Worm (Caenorhabditis elegans) whole organism, L2 larva: Measurements from ENCODE around the gene aqp-3.

ENCODE experiments used
- F13H6.1 ChIP-seq: sonication (generic microtip); optimal IDR thresholded peaks from 2 replicates; lab custom pipeline; 2016; ENCODE audit warnings: missing genetic modification characterization, missing compliant biosample characterization
- ama-1 ChIP-seq: fragments of 150-350 bp; optimal IDR thresholded peaks from 2 replicates; lab custom pipeline; 2018; ENCODE audit warnings: inconsistent platforms
- crh-2 ChIP-seq: sonication (generic microtip); optimal IDR thresholded peaks from 2 replicates; lab custom pipeline; 2017; ENCODE audit warnings: missing biosample characterization, missing genetic modification characterization
- fos-1 ChIP-seq: fragments of 150-350 bp; optimal IDR thresholded peaks from 2 replicates; lab custom pipeline; 2014; ENCODE audit warnings: missing biosample characterization, missing genetic modification characterization
- lin-39 ChIP-seq: fragments of 150-350 bp; optimal IDR thresholded peaks from 2 replicates; lab custom pipeline; 2014; ENCODE audit warnings: missing biosample characterization, missing genetic modification reagents, missing genetic modification characterization
- nhr-12 ChIP-seq: fragments of 150-350 bp; optimal IDR thresholded peaks from 2 replicates; lab custom pipeline; 2014; ENCODE audit warnings: missing biosample characterization, missing genetic modification characterization
- nhr-23 ChIP-seq: fragments of 150-350 bp; optimal IDR thresholded peaks from 2 replicates; lab custom pipeline; 2014; ENCODE audit warnings: missing biosample characterization, missing genetic modification reagents, missing genetic modification characterization
- nhr-6 ChIP-seq: fragments of 150-350 bp; optimal IDR thresholded peaks from 2 replicates; lab custom pipeline; 2014; ENCODE audit warnings: missing biosample characterization, missing genetic modification characterization
- nhr-77 ChIP-seq: fragments of 150-350 bp; optimal IDR thresholded peaks from 2 replicates; lab custom pipeline; 2014; ENCODE audit warnings: missing biosample characterization, missing genetic modification characterization
- unc-62 ChIP-seq: fragments of 150-350 bp; optimal IDR thresholded peaks from 2 replicates; lab custom pipeline; 2014; ENCODE audit warnings: missing biosample characterization, missing genetic modification reagents, missing genetic modification characterization
- ztf-11 ChIP-seq: sonication (generic microtip); optimal IDR thresholded peaks from 2 replicates; lab custom pipeline; 2017; ENCODE audit warnings: missing biosample characterization, missing genetic modification characterization

- TF ChIP-seq crh-2 (tag; lab: Kevin White, UChicago) (no peak), nhr-6 (tag; lab: Kevin White, UChicago) (peak; percentile 47), lin-39 (no peak), ztf-11 (no peak), ama-1 (lab: Kevin White, UChicago) (no peak), nhr-12 (no peak), nhr-23 (tag; lab: Kevin White, UChicago) (no peak), fos-1 (tag; lab: Kevin White, UChicago) (peak; percentile 29), nhr-77 (no peak), unc-62 (GFP tag; lab: Kevin White, UChicago) (no peak), F13H6.1 (tag; lab: Kevin White, UChicago) (peak; percentile 35)
Measured at ce11 chrIV:10971636-10972199, 5.5 kb upstream of the aqp-3 start.
